In the genomic region with DNA sequence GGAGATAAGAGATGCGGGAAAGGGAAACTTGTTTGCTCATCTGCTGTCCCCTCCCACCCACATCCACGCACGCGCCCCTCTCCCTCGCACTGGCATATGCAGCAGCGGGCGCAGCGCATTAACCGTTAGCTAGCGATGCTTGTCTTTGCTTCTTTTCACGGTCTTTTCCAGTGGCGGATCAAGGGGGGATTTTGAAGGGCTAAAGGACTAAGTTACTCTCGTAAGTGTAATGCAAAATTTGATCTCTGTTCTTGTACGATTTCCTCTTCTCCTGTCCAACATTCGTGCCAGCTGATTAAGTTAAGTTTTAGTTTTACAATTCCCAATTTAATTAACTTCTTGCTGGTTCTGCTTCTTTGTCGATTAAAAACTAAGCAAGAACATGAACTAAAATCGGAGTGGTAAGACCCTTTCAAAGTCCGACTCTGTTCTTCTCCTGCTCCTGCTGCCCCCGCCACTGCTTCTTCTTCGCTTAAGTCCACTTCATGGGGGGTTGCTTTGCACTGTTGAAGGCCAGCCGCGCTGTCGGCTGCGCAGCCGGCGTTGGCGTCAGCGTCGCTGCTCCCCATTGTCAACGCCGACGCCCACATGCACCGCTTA, we compare ENCODE assay signal across 5 fruit fly cellular contexts.
TF ChIP-seq lines count a peak whose summit lies in the region.

No protein-coding gene starts in this region.

- peak; percentile 8 for TF ChIP-seq CTCF in whole organism, embryonic (GFP tag; optimal IDR thresholded peaks at IDR 0.05; lab: Kevin White, UChicago)

TF ChIP-seq in whole organism, adult, 20 proteins besides CTCF, POLR2A, EP300 and RAD21 (continues in another document):
- TF ChIP-seq bab1 (GFP tag; optimal IDR thresholded peaks at IDR 0.05; lab: Kevin White, UChicago), result peak; percentile 19
- no peak for TF ChIP-seq toe (GFP tag; optimal IDR thresholded peaks at IDR 0.05; lab: Kevin White, UChicago)
- peak; percentile 65 for TF ChIP-seq ovo (GFP tag; optimal IDR thresholded peaks at IDR 0.05; lab: Kevin White, UChicago)
- no peak for TF ChIP-seq Mnt (GFP tag; optimal IDR thresholded peaks at IDR 0.05; lab: Kevin White, UChicago)
- peak; percentile 13 for TF ChIP-seq CG14711 (tag; optimal IDR thresholded peaks at IDR 0.05; lab: Kevin White, UChicago)
- peak; percentile 39 for TF ChIP-seq CG11617 (GFP tag; optimal IDR thresholded peaks at IDR 0.05; lab: Kevin White, UChicago)
- no peak for TF ChIP-seq cic (GFP tag; optimal IDR thresholded peaks at IDR 0.05; lab: Kevin White, UChicago)
- peak; percentile 98 for TF ChIP-seq pad (GFP tag; optimal IDR thresholded peaks at IDR 0.05; lab: Kevin White, UChicago)
- TF ChIP-seq Clk (GFP tag; optimal IDR thresholded peaks at IDR 0.05; lab: Kevin White, UChicago), result peak; percentile 24
- peak; percentile 14 for TF ChIP-seq CG7045 (GFP tag; optimal IDR thresholded peaks at IDR 0.05; lab: Kevin White, UChicago)
- TF ChIP-seq Hr96 (GFP tag; optimal IDR thresholded peaks at IDR 0.05; lab: Kevin White, UChicago), result no peak
- no peak for TF ChIP-seq kay (GFP tag; lab: Kevin White, UChicago; ENCODE audit: borderline replicate concordance)
- no peak for TF ChIP-seq CG5204 (GFP tag; optimal IDR thresholded peaks at IDR 0.05; lab: Kevin White, UChicago)
- no peak for TF ChIP-seq CG33017 (tag; optimal IDR thresholded peaks at IDR 0.05; lab: Kevin White, UChicago)
- TF ChIP-seq Crg-1 (GFP tag; optimal IDR thresholded peaks at IDR 0.05; lab: Kevin White, UChicago), result no peak
- peak; percentile 10 for TF ChIP-seq CG12768 (GFP tag; optimal IDR thresholded peaks at IDR 0.05; lab: Kevin White, UChicago)
- TF ChIP-seq cnc (optimal IDR thresholded peaks at IDR 0.05; lab: Kevin White, UChicago), result no peak

TF ChIP-seq in whole organism, embryonic, 481 proteins besides CTCF, POLR2A, EP300 and RAD21 (continues in another document):
- no peak for TF ChIP-seq abd-A (tag; optimal IDR thresholded peaks at IDR 0.05; lab: Kevin White, UChicago)
- no peak for TF ChIP-seq CG42726 (GFP tag; IDR thresholded peaks at IDR 0.05; lab: Robert Waterston, UW; ENCODE audit: partially characterized antibody)
- no peak; the same call in 1 of the 2 replicates for TF ChIP-seq vvl (GFP tag; IDR thresholded peaks at IDR 0.05; lab: Robert Waterston, UW)
- TF ChIP-seq lilli (GFP tag; optimal IDR thresholded peaks at IDR 0.05; lab: Kevin White, UChicago), result peak; percentile 58
- TF ChIP-seq CG2889 (GFP tag; IDR thresholded peaks at IDR 0.05; lab: Robert Waterston, UW), result no peak
- peak; percentile 9; the same call in 1 of the 2 replicates for TF ChIP-seq ttk (GFP tag; IDR thresholded peaks at IDR 0.05; lab: Robert Waterston, UW)
- no peak for TF ChIP-seq hbn (GFP tag; IDR thresholded peaks at IDR 0.05; lab: Robert Waterston, UW; ENCODE audit: partially characterized antibody)
- TF ChIP-seq CG8478 (optimal IDR thresholded peaks at IDR 0.05; lab: Kevin White, UChicago), result no peak
- TF ChIP-seq BtbVII (GFP tag; optimal IDR thresholded peaks at IDR 0.05; lab: Kevin White, UChicago), result no peak
- no peak for TF ChIP-seq CG1647 (GFP tag; optimal IDR thresholded peaks at IDR 0.05; lab: Kevin White, UChicago)
- peak; percentile 35; the same call in 2 of the 3 replicates for TF ChIP-seq jigr1 (GFP tag; IDR thresholded peaks at IDR 0.05; lab: Robert Waterston, UW)
- TF ChIP-seq pfk (GFP tag; optimal IDR thresholded peaks at IDR 0.05; lab: Kevin White, UChicago), result no peak
- TF ChIP-seq fd96Cb (tag; optimal IDR thresholded peaks at IDR 0.05; lab: Kevin White, UChicago), result peak; percentile 74
- no peak for TF ChIP-seq CG10565 (GFP tag; optimal IDR thresholded peaks at IDR 0.05; lab: Kevin White, UChicago)
- TF ChIP-seq Oaz (GFP tag; IDR thresholded peaks at IDR 0.05; lab: Robert Waterston, UW), result no peak
- TF ChIP-seq mam (GFP tag; optimal IDR thresholded peaks at IDR 0.05; lab: Kevin White, UChicago), result peak; percentile 48

TF ChIP-seq in whole organism, prepupa, 60 proteins besides CTCF, POLR2A, EP300 and RAD21 (continues in another document):
- TF ChIP-seq fkh (GFP tag; optimal IDR thresholded peaks at IDR 0.05; lab: Kevin White, UChicago) (peak; percentile 48), CG1621 (tag; optimal IDR thresholded peaks at IDR 0.05; lab: Kevin White, UChicago) (peak; percentile 80), Eip93F (GFP tag; optimal IDR thresholded peaks at IDR 0.05; lab: Kevin White, UChicago) (peak; percentile 54), topi (GFP tag; optimal IDR thresholded peaks at IDR 0.05; lab: Kevin White, UChicago) (peak; percentile 88), CG34406 (GFP tag; optimal IDR thresholded peaks at IDR 0.05; lab: Kevin White, UChicago) (peak; percentile 66), eg (GFP tag; IDR thresholded peaks at IDR 0.05; lab: Robert Waterston, UW) (0 out of 3 replicates have a peak, but pooled peaks have one; percentile 19), fd85E (GFP tag; optimal IDR thresholded peaks at IDR 0.05; lab: Kevin White, UChicago) (peak; percentile 52), CG7368 (GFP tag; optimal IDR thresholded peaks at IDR 0.05; lab: Kevin White, UChicago) (peak; percentile 84), CG11902 (GFP tag; optimal IDR thresholded peaks at IDR 0.05; lab: Kevin White, UChicago) (peak; percentile 74), pdm3 (GFP tag; optimal IDR thresholded peaks at IDR 0.05; lab: Kevin White, UChicago) (peak; percentile 69), CG31627 (GFP tag; optimal IDR thresholded peaks at IDR 0.05; lab: Kevin White, UChicago) (peak; percentile 56), CG6854 (GFP tag; optimal IDR thresholded peaks at IDR 0.05; lab: Kevin White, UChicago) (peak; percentile 76), Hr4 (GFP tag; optimal IDR thresholded peaks at IDR 0.05; lab: Kevin White, UChicago) (peak; percentile 63), svp (GFP tag; lab: Kevin White, UChicago) (peak; percentile 89), CG11294 (GFP tag; IDR thresholded peaks at IDR 0.05; lab: Robert Waterston, UW) (peak; percentile 27; the same call in 1 of the 2 replicates), OdsH (GFP tag; optimal IDR thresholded peaks at IDR 0.05; lab: Kevin White, UChicago) (peak; percentile 61), acj6 (GFP tag; optimal IDR thresholded peaks at IDR 0.05; lab: Kevin White, UChicago) (peak; percentile 64)

TF ChIP-seq in whole organism, pupa, 21 proteins besides CTCF, POLR2A, EP300 and RAD21 (continues in another document):
- peak; percentile 86 for TF ChIP-seq CG15710 (tag; optimal IDR thresholded peaks at IDR 0.05; lab: Kevin White, UChicago)
- TF ChIP-seq CG9948 (tag; optimal IDR thresholded peaks at IDR 0.05; lab: Kevin White, UChicago), result peak; percentile 73
- TF ChIP-seq CG13204 (GFP tag; optimal IDR thresholded peaks at IDR 0.05; lab: Kevin White, UChicago), result peak; percentile 65
- TF ChIP-seq CG14655 (GFP tag; optimal IDR thresholded peaks at IDR 0.05; lab: Kevin White, UChicago), result peak; percentile 91
- TF ChIP-seq D1 (tag; optimal IDR thresholded peaks at IDR 0.05; lab: Kevin White, UChicago), result peak; percentile 73
- TF ChIP-seq Snoo (tag; optimal IDR thresholded peaks at IDR 0.05; lab: Kevin White, UChicago), result peak; percentile 85
- peak; percentile 85 for TF ChIP-seq CG8301 (tag; optimal IDR thresholded peaks at IDR 0.05; lab: Kevin White, UChicago)
- TF ChIP-seq Ets98B (GFP tag; IDR thresholded peaks at IDR 0.05; lab: Robert Waterston, UW), result no peak; the same call in none of the 2 replicates
- peak; percentile 61 for TF ChIP-seq CG4496 (GFP tag; IDR thresholded peaks at IDR 0.05; lab: Robert Waterston, UW)
- TF ChIP-seq CG8159 (tag; optimal IDR thresholded peaks at IDR 0.05; lab: Kevin White, UChicago), result peak; percentile 89
- TF ChIP-seq fd96Ca (GFP tag; IDR thresholded peaks at IDR 0.05; lab: Robert Waterston, UW), result no peak; the same call in 2 of the 3 replicates
- peak; percentile 81 for TF ChIP-seq CG17806 (tag; optimal IDR thresholded peaks at IDR 0.05; lab: Kevin White, UChicago)
- peak; percentile 75 for TF ChIP-seq gl (tag; optimal IDR thresholded peaks at IDR 0.05; lab: Kevin White, UChicago)
- TF ChIP-seq Pif1A (GFP tag; optimal IDR thresholded peaks at IDR 0.05; lab: Kevin White, UChicago), result peak; percentile 64
- TF ChIP-seq CG34367 (tag; optimal IDR thresholded peaks at IDR 0.05; lab: Kevin White, UChicago), result peak; percentile 71
- no peak for TF ChIP-seq CG10348 (GFP tag; IDR thresholded peaks at IDR 0.05; lab: Robert Waterston, UW)
- peak; percentile 61 for TF ChIP-seq CG12605 (GFP tag; IDR thresholded peaks at IDR 0.05; lab: Robert Waterston, UW)
- TF ChIP-seq EcR (GFP tag; optimal IDR thresholded peaks at IDR 0.05; lab: Kevin White, UChicago), result peak; percentile 39
- peak; percentile 56 for TF ChIP-seq CG32121 (GFP tag; IDR thresholded peaks at IDR 0.05; lab: Robert Waterston, UW)

TF ChIP-seq in whole organism, wandering third instar larva, 38 proteins besides CTCF, POLR2A, EP300 and RAD21 (continues in another document):
- TF ChIP-seq woc (GFP tag; optimal IDR thresholded peaks at IDR 0.05; lab: Kevin White, UChicago) (peak; percentile 60), dmrt93B (GFP tag; optimal IDR thresholded peaks at IDR 0.05; lab: Kevin White, UChicago) (peak; percentile 70), HLH106 (tag; optimal IDR thresholded peaks at IDR 0.05; lab: Kevin White, UChicago) (peak; percentile 80), rgr (GFP tag; optimal IDR thresholded peaks at IDR 0.05; lab: Kevin White, UChicago) (peak; percentile 18), br (GFP tag; optimal IDR thresholded peaks at IDR 0.05; lab: Kevin White, UChicago) (peak; percentile 37), Myc (optimal IDR thresholded peaks at IDR 0.05; lab: Kevin White, UChicago) (no peak), fru (GFP tag; optimal IDR thresholded peaks at IDR 0.05; lab: Kevin White, UChicago) (peak; percentile 83), Mio (GFP tag; optimal IDR thresholded peaks at IDR 0.05; lab: Kevin White, UChicago) (no peak), Vsx2 (GFP tag; optimal IDR thresholded peaks at IDR 0.05; lab: Kevin White, UChicago; ENCODE audit: partially characterized antibody) (no peak), Hnf4 (GFP tag; optimal IDR thresholded peaks at IDR 0.05; lab: Kevin White, UChicago) (no peak), Sp1 (GFP tag; optimal IDR thresholded peaks at IDR 0.05; lab: Kevin White, UChicago) (peak; percentile 59), Abd-B (GFP tag; optimal IDR thresholded peaks at IDR 0.05; lab: Kevin White, UChicago) (no peak), jim (GFP tag; optimal IDR thresholded peaks at IDR 0.05; lab: Kevin White, UChicago) (no peak), OdsH (GFP tag; optimal IDR thresholded peaks at IDR 0.05; lab: Kevin White, UChicago) (peak; percentile 18), psq (GFP tag; optimal IDR thresholded peaks at IDR 0.05; lab: Kevin White, UChicago) (peak; percentile 38), dl (GFP tag; optimal IDR thresholded peaks at IDR 0.05; lab: Kevin White, UChicago; ENCODE audit: insufficient read depth in 1 of 2, partially characterized antibody in 2 of 2) (no peak), tai (GFP tag; optimal IDR thresholded peaks at IDR 0.05; lab: Kevin White, UChicago) (no peak), CG9705 (GFP tag; optimal IDR thresholded peaks at IDR 0.05; lab: Kevin White, UChicago) (peak; percentile 45), Dfd (GFP tag; optimal IDR thresholded peaks at IDR 0.05; lab: Kevin White, UChicago) (no peak), foxo (GFP tag; optimal IDR thresholded peaks at IDR 0.05; lab: Kevin White, UChicago) (peak in 1 of 2 experiments; percentile 82), sage (GFP tag; optimal IDR thresholded peaks at IDR 0.05; lab: Kevin White, UChicago) (no peak), lola (GFP tag; optimal IDR thresholded peaks at IDR 0.05; lab: Kevin White, UChicago) (no peak)
